Worm (Caenorhabditis elegans) whole organism, young adult: Measurements from ENCODE around the gene pho-6.

Experiments
- B0019.2 ChIP-seq: fragments of 200-800 bp; sonication (Bioruptor generic); conservative IDR thresholded peaks from 2 replicates; pipeline ENCODE4 v1.3.6; 2022; ENCODE audit warnings: missing genetic modification reagents, missing genetic modification characterization, missing compliant biosample characterization
- B0261.1 ChIP-seq: sonication (generic microtip); optimal IDR thresholded peaks from 2 replicates; lab custom pipeline; 2016; ENCODE audit warnings: mild to moderate bottlenecking, missing genetic modification characterization, moderate library complexity, missing compliant biosample characterization
- B0336.3 ChIP-seq: fragments of 200-800 bp; sonication (Bioruptor generic); IDR thresholded peaks from 2 replicates; pipeline ENCODE4 v1.3.6; 2022; ENCODE audit warnings: missing genetic modification characterization, missing compliant biosample characterization
- D2030.7 ChIP-seq: fragments of 200-800 bp; sonication (Bioruptor generic); IDR thresholded peaks from 2 replicates; pipeline ENCODE4 v1.3.6; 2022; ENCODE audit warnings: missing genetic modification reagents, missing genetic modification characterization, missing compliant biosample characterization
- F23B12.7 ChIP-seq: sonication (generic microtip); optimal IDR thresholded peaks from 2 replicates; lab custom pipeline; 2017; ENCODE audit warnings: missing genetic modification characterization, mild to moderate bottlenecking, missing compliant biosample characterization, antibody characterized with exemption, moderate library complexity; ENCODE audit not compliant: insufficient read depth
- F49E8.2 ChIP-seq: sonication (generic microtip); optimal IDR thresholded peaks from 3 replicates; lab custom pipeline; 2017; ENCODE audit warnings: missing genetic modification characterization, mild to moderate bottlenecking, missing compliant biosample characterization, antibody characterized with exemption, moderate library complexity; ENCODE audit not compliant: insufficient read depth
- F57A8.1 ChIP-seq: fragments of 200-800 bp; sonication (Bioruptor generic); optimal IDR thresholded peaks from 2 replicates; lab custom pipeline; 2018; ENCODE audit warnings: mild to moderate bottlenecking, missing genetic modification characterization, moderate library complexity, missing compliant biosample characterization
- F57C9.4 ChIP-seq: sonication (generic microtip); optimal IDR thresholded peaks from 2 replicates; lab custom pipeline; 2017; ENCODE audit warnings: mild to moderate bottlenecking, missing genetic modification characterization, missing compliant biosample characterization
- T26A5.8 ChIP-seq: sonication (generic microtip); optimal IDR thresholded peaks from 2 replicates; lab custom pipeline; 2016; ENCODE audit warnings: missing genetic modification characterization, missing compliant biosample characterization
- Y53F4B.3 ChIP-seq: fragments of 200-800 bp; sonication (Bioruptor generic); IDR thresholded peaks from 2 replicates; pipeline ENCODE4 v1.3.6; 2022; ENCODE audit warnings: missing genetic modification reagents, missing genetic modification characterization, missing compliant biosample characterization
- Y67H2A.10 ChIP-seq: fragments of 200-800 bp; sonication (Bioruptor generic); conservative IDR thresholded peaks from 2 replicates; pipeline ENCODE4 v1.3.6; 2022; ENCODE audit warnings: missing genetic modification reagents, missing genetic modification characterization, missing compliant biosample characterization
- Y95B8A.8 ChIP-seq: fragments of 200-800 bp; sonication (Bioruptor generic); IDR thresholded peaks from 2 replicates; pipeline ENCODE4 v1.3.6; 2022; ENCODE audit warnings: missing genetic modification reagents, missing genetic modification characterization, missing compliant biosample characterization
- ama-1 ChIP-seq, 3 experiments: fragments of 150-350 bp in 1 of 3; sonication (generic microtip) in 2 of 3; optimal IDR thresholded peaks; 2 replicates each; lab custom pipeline; 2014 to 2018; ENCODE audit warnings: missing biosample characterization in 2 of 3, missing genetic modification characterization in 2 of 3, missing genetic modification reagents in 2 of 3
- ccch-3 ChIP-seq: fragments of 200-800 bp; sonication (Bioruptor generic); optimal IDR thresholded peaks from 2 replicates; lab custom pipeline; 2018; ENCODE audit warnings: mild to moderate bottlenecking, missing genetic modification characterization, missing compliant biosample characterization
- cebp-2 ChIP-seq: fragments of 200-800 bp; sonication (Bioruptor generic); IDR thresholded peaks from 2 replicates; pipeline ENCODE4 v1.3.6; 2022; ENCODE audit warnings: missing genetic modification characterization, missing compliant biosample characterization
- ceh-27 ChIP-seq: fragments of 200-800 bp; sonication (Bioruptor generic); optimal IDR thresholded peaks from 2 replicates; lab custom pipeline; 2018; ENCODE audit warnings: mild to moderate bottlenecking, missing genetic modification characterization, moderate library complexity, missing compliant biosample characterization
- ceh-91 ChIP-seq: fragments of 200-800 bp; sonication (Bioruptor generic); IDR thresholded peaks from 2 replicates; pipeline ENCODE4 v1.3.6; 2022; ENCODE audit warnings: missing genetic modification reagents, missing genetic modification characterization, missing compliant biosample characterization
- egrh-3 ChIP-seq: fragments of 200-800 bp; sonication (Bioruptor generic); IDR thresholded peaks from 2 replicates; pipeline ENCODE4 v1.3.6; 2022; ENCODE audit warnings: missing genetic modification reagents, missing genetic modification characterization, missing compliant biosample characterization
- hlh-12 ChIP-seq: sonication (generic microtip); optimal IDR thresholded peaks from 2 replicates; lab custom pipeline; 2016; ENCODE audit warnings: missing genetic modification characterization, missing compliant biosample characterization
- hlh-26 ChIP-seq: fragments of 200-800 bp; sonication (Bioruptor generic); conservative IDR thresholded peaks from 2 replicates; pipeline ENCODE4 v1.3.6; 2022; ENCODE audit warnings: missing genetic modification reagents, missing genetic modification characterization, missing compliant biosample characterization
- hmg-1.2 ChIP-seq: fragments of 200-800 bp; sonication (Bioruptor generic); IDR thresholded peaks from 2 replicates; pipeline ENCODE4 v1.3.6; 2022; ENCODE audit warnings: missing genetic modification reagents, missing genetic modification characterization, missing compliant biosample characterization
- hmg-20 ChIP-seq: fragments of 200-800 bp; sonication (Bioruptor generic); IDR thresholded peaks from 2 replicates; pipeline ENCODE4 v1.3.6; 2022; ENCODE audit warnings: missing genetic modification reagents, missing genetic modification characterization, missing compliant biosample characterization
- lin-54 ChIP-seq: fragments of 200-800 bp; sonication (Bioruptor generic); optimal IDR thresholded peaks from 2 replicates; lab custom pipeline; 2018; ENCODE audit warnings: mild to moderate bottlenecking, missing genetic modification characterization, missing compliant biosample characterization
- mes-4 ChIP-seq: sonication (generic microtip); optimal IDR thresholded peaks from 2 replicates; lab custom pipeline; 2016; ENCODE audit warnings: missing genotype, missing genetic modification characterization, missing compliant biosample characterization
- nfya-2 ChIP-seq: fragments of 200-800 bp; sonication (Bioruptor generic); IDR thresholded peaks from 2 replicates; pipeline ENCODE4 v1.3.6; 2022; ENCODE audit warnings: missing genetic modification reagents, missing genetic modification characterization, missing compliant biosample characterization
- nhr-179 ChIP-seq: sonication (generic microtip); optimal IDR thresholded peaks from 2 replicates; lab custom pipeline; 2016; ENCODE audit warnings: mild to moderate bottlenecking, missing genetic modification characterization, missing compliant biosample characterization
- nhr-27 ChIP-seq: fragments of 200-800 bp; sonication (Bioruptor generic); optimal IDR thresholded peaks from 2 replicates; lab custom pipeline; 2018; ENCODE audit warnings: mild to moderate bottlenecking, missing genetic modification characterization, moderate library complexity, missing compliant biosample characterization
- nhr-90 ChIP-seq: sonication (generic microtip); optimal IDR thresholded peaks from 2 replicates; lab custom pipeline; 2016; ENCODE audit warnings: missing genotype, mild to moderate bottlenecking, missing genetic modification characterization, missing compliant biosample characterization
- pha-4 ChIP-seq: fragments of 150-350 bp; sonication (generic microtip); optimal IDR thresholded peaks from 2 replicates; lab custom pipeline; 2014; ENCODE audit warnings: missing biosample characterization, missing genetic modification reagents, missing genetic modification characterization
- rec-8 ChIP-seq, 2 experiments: sonication (generic microtip); optimal IDR thresholded peaks; 2 replicates each; lab custom pipeline; 2016; ENCODE audit warnings: mild to moderate bottlenecking in 2 of 2, missing genetic modification characterization in 2 of 2, missing genetic modification reagents in 2 of 2, missing genotype in 2 of 2, missing biosample characterization in 1 of 2, missing compliant biosample characterization in 1 of 2, moderate library complexity in 1 of 2
- repo-1 ChIP-seq: sonication (generic microtip); optimal IDR thresholded peaks from 2 replicates; lab custom pipeline; 2017; ENCODE audit warnings: mild to moderate bottlenecking, missing genetic modification characterization, missing compliant biosample characterization
- sptf-2 ChIP-seq: fragments of 200-800 bp; sonication (Bioruptor generic); optimal IDR thresholded peaks from 2 replicates; lab custom pipeline; 2018; ENCODE audit warnings: mild to moderate bottlenecking, missing genetic modification characterization, missing compliant biosample characterization
- unc-62 ChIP-seq: fragments of 150-350 bp; optimal IDR thresholded peaks from 2 replicates; lab custom pipeline; 2014; ENCODE audit warnings: missing biosample characterization, missing genetic modification reagents, missing genetic modification characterization
- xnd-1 ChIP-seq: sonication (generic microtip); optimal IDR thresholded peaks from 2 replicates; lab custom pipeline; 2016; ENCODE audit warnings: missing genotype, missing genetic modification reagents, missing genetic modification characterization, missing compliant biosample characterization
- zim-3 ChIP-seq: sonication (generic microtip); optimal IDR thresholded peaks from 2 replicates; lab custom pipeline; 2017; ENCODE audit warnings: mild to moderate bottlenecking, missing genetic modification characterization, moderate library complexity, missing compliant biosample characterization
- ztf-28 ChIP-seq: fragments of 200-800 bp; sonication (Bioruptor generic); IDR thresholded peaks from 2 replicates; pipeline ENCODE4 v1.3.6; 2022; ENCODE audit warnings: missing genetic modification reagents, missing genetic modification characterization, missing compliant biosample characterization

Gene pho-6

ce11 chrV:8424840-8425814 is 30.9 kb upstream of the pho-6 start (continued):
- no peak for TF ChIP-seq hmg-1.2 (GFP tag; lab: Robert Waterston, UW)
- no peak for TF ChIP-seq B0336.3 (GFP tag; lab: Robert Waterston, UW)
- TF ChIP-seq cebp-2 (GFP tag; lab: Robert Waterston, UW): no peak
- no peak for TF ChIP-seq ceh-27 (GFP tag; lab: Kevin White, UChicago)
- TF ChIP-seq B0261.1 (tag; lab: Kevin White, UChicago): no peak
- peak; percentile 9 for TF ChIP-seq nhr-90
- no peak for TF ChIP-seq F57C9.4
- TF ChIP-seq pha-4 (tag; lab: Kevin White, UChicago): peak; percentile 55
- TF ChIP-seq egrh-3 (GFP tag; lab: Robert Waterston, UW): no peak
- TF ChIP-seq D2030.7 (GFP tag; lab: Robert Waterston, UW): no peak
- TF ChIP-seq F49E8.2: peak; percentile 31
- no peak for TF ChIP-seq ztf-28
- TF ChIP-seq ccch-3 (GFP tag; lab: Kevin White, UChicago): no peak
- TF ChIP-seq Y53F4B.3 (GFP tag; lab: Robert Waterston, UW): no peak
- TF ChIP-seq hmg-20 (GFP tag; lab: Robert Waterston, UW): no peak
- no peak for TF ChIP-seq F57A8.1 (GFP tag; lab: Kevin White, UChicago)
- no peak for TF ChIP-seq sptf-2 (GFP tag; lab: Kevin White, UChicago)
- TF ChIP-seq nfya-2 (GFP tag; lab: Robert Waterston, UW): no peak
- TF ChIP-seq zim-3 (tag; lab: Kevin White, UChicago): no peak
- TF ChIP-seq rec-8 (tag; optimal IDR thresholded peaks at IDR 0.05; lab: Kevin White, UChicago): no peak
- TF ChIP-seq hlh-26 (GFP tag; lab: Robert Waterston, UW): no peak
- TF ChIP-seq repo-1 (tag; lab: Kevin White, UChicago): no peak
- TF ChIP-seq lin-54 (GFP tag; lab: Kevin White, UChicago): peak; percentile 52
- peak; percentile 65 for TF ChIP-seq unc-62 (GFP tag; lab: Kevin White, UChicago)
- TF ChIP-seq xnd-1 (tag; lab: Kevin White, UChicago): peak; percentile 79
- TF ChIP-seq nhr-179: no peak
- no peak for TF ChIP-seq ceh-91 (GFP tag; lab: Robert Waterston, UW)
- no peak for TF ChIP-seq mes-4 (tag; lab: Kevin White, UChicago)
- no peak for TF ChIP-seq F23B12.7
- no peak for TF ChIP-seq nhr-27
- TF ChIP-seq hlh-12 (tag; lab: Kevin White, UChicago): no peak

ce11 chrV:8417271-8417670 is 23.0 kb upstream of the pho-6 start:
- TF ChIP-seq nhr-90: no peak
- no peak for TF ChIP-seq B0019.2 (GFP tag; lab: Robert Waterston, UW)
- TF ChIP-seq Y67H2A.10: no peak
- no peak for TF ChIP-seq F57C9.4
- TF ChIP-seq T26A5.8: no peak
- no peak for TF ChIP-seq Y95B8A.8
- TF ChIP-seq ceh-91 (GFP tag; lab: Robert Waterston, UW): no peak
- no peak for TF ChIP-seq ama-1 (optimal IDR thresholded peaks at IDR 0.05; lab: Kevin White, UChicago)
- TF ChIP-seq ama-1 (GFP tag; optimal IDR thresholded peaks at IDR 0.05; lab: Kevin White, UChicago): no peak
- no peak for TF ChIP-seq egrh-3 (GFP tag; lab: Robert Waterston, UW)
- no peak for TF ChIP-seq lin-54 (GFP tag; lab: Kevin White, UChicago)
- no peak for TF ChIP-seq repo-1 (tag; lab: Kevin White, UChicago)
